Worm (Caenorhabditis elegans): ENCODE measurements around the gene mlt-11.

mlt-11 gene

ce11 chrV:20727458-20727857 lies 60.5 kb downstream of the mlt-11 start:
- TF ChIP-seq mbf-1 (tag; optimal IDR thresholded peaks at IDR 0.05) (no peak), elt-1 (tag; optimal IDR thresholded peaks at IDR 0.05) (no peak), ztf-4 (tag; optimal IDR thresholded peaks at IDR 0.05) (no peak), Y55F3AM.14 (GFP tag; optimal IDR thresholded peaks at IDR 0.05) (no peak), nhr-11 (tag; optimal IDR thresholded peaks at IDR 0.05) (no peak), unc-55 (GFP tag; optimal IDR thresholded peaks at IDR 0.05) (no peak), lsy-2 (tag; optimal IDR thresholded peaks at IDR 0.05) (no peak), elt-3 (tag; optimal IDR thresholded peaks at IDR 0.05) (no peak), alr-1 (tag; optimal IDR thresholded peaks at IDR 0.05) (no peak), ceh-82 (tag; optimal IDR thresholded peaks at IDR 0.05) (no peak)

All from whole organism, L2 larva.